ENCODE assay signal across 7 worm cellular contexts in the genomic region with DNA sequence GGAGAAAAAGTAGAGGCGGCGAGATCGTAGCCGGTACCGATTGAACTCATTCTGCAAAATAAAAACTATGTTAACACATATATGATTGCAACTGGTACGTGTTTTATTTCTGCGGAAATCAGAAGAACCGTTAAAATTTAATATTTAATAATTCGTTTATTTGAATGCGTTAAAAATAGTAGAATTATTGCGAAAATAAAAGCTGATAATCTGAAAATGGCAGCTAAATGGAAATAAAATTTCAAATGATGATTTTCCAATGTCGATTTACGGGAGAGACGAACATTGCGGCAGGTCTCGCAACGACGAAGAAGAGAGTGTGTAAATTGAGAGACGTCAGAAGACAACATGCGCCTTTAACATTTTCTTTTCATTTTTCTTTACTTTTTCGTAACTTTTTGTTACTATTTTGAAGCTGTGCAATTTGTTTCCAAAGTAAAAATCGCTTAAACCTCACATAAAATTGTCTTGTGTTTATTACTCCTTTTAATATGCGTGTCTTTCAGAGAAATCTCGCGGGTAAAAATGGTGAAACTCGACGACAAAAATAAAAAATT.
TF ChIP-seq lines count a peak whose summit lies in the region.

TSS of gene pas-7 (minus strand) at position 51 of the 557 bp plus-strand sequence.
TSS of gene puf-12 (plus strand) at position 507 of the 557 bp plus-strand sequence.

TF ChIP-seq in whole organism, L1 larva, 84 proteins besides CTCF, POLR2A, EP300 and RAD21 (continues in another document):
- TF ChIP-seq isw-1 (GFP tag; IDR thresholded peaks at IDR 0.05; lab: Robert Waterston, UW), result peak; percentile 22
- TF ChIP-seq unc-98 (GFP tag; IDR thresholded peaks at IDR 0.05; lab: Robert Waterston, UW), result no peak
- TF ChIP-seq mab-9 (GFP tag; IDR thresholded peaks at IDR 0.05; lab: Robert Waterston, UW), result no peak
- peak; percentile 17 for TF ChIP-seq lin-15B (tag; optimal IDR thresholded peaks at IDR 0.05; lab: Kevin White, UChicago)
- TF ChIP-seq mef-2 (tag; optimal IDR thresholded peaks at IDR 0.05; lab: Kevin White, UChicago), result no peak
- TF ChIP-seq alr-1 (tag; optimal IDR thresholded peaks at IDR 0.05; lab: Kevin White, UChicago; ENCODE audit: borderline replicate concordance), result no peak
- TF ChIP-seq unc-62 (GFP tag; optimal IDR thresholded peaks at IDR 0.05; lab: Kevin White, UChicago), result no peak
- TF ChIP-seq lin-14 (GFP tag; optimal IDR thresholded peaks at IDR 0.05; lab: Kevin White, UChicago), result peak; percentile 37
- no peak for TF ChIP-seq nhr-12 (tag; optimal IDR thresholded peaks at IDR 0.05; lab: Kevin White, UChicago)
- no peak for TF ChIP-seq zip-4 (GFP tag; optimal IDR thresholded peaks at IDR 0.05; lab: Kevin White, UChicago)
- no peak for TF ChIP-seq sup-37 (GFP tag; optimal IDR thresholded peaks at IDR 0.05; lab: Kevin White, UChicago)
- no peak for TF ChIP-seq nhr-47 (tag; optimal IDR thresholded peaks at IDR 0.05; lab: Kevin White, UChicago)

TF ChIP-seq in whole organism, L2 larva, 48 proteins besides CTCF, POLR2A, EP300 and RAD21 (continues in another document):
- TF ChIP-seq nhr-10 (tag; optimal IDR thresholded peaks at IDR 0.05; lab: Kevin White, UChicago) (no peak), nhr-11 (tag; optimal IDR thresholded peaks at IDR 0.05; lab: Kevin White, UChicago) (no peak), C34F6.9 (tag; optimal IDR thresholded peaks at IDR 0.05; lab: Kevin White, UChicago) (peak; percentile 65), lsy-2 (tag; optimal IDR thresholded peaks at IDR 0.05; lab: Kevin White, UChicago) (peak in 1 of 2 experiments; percentile 77), nhr-129 (tag; optimal IDR thresholded peaks at IDR 0.05; lab: Kevin White, UChicago) (peak; percentile 59), mdl-1 (tag; optimal IDR thresholded peaks at IDR 0.05; lab: Kevin White, UChicago) (no peak), nhr-237 (tag; optimal IDR thresholded peaks at IDR 0.05; lab: Kevin White, UChicago) (no peak), crh-2 (tag; optimal IDR thresholded peaks at IDR 0.05; lab: Kevin White, UChicago) (no peak), egl-27 (tag; optimal IDR thresholded peaks at IDR 0.05; lab: Kevin White, UChicago) (no peak), skn-1 (tag; optimal IDR thresholded peaks at IDR 0.05; lab: Kevin White, UChicago) (peak; percentile 63), elt-3 (tag; optimal IDR thresholded peaks at IDR 0.05; lab: Kevin White, UChicago) (no peak), sma-9 (GFP tag; optimal IDR thresholded peaks at IDR 0.05; lab: Kevin White, UChicago) (no peak), sma-9 (tag; optimal IDR thresholded peaks at IDR 0.05; lab: Kevin White, UChicago) (no peak)

TF ChIP-seq in whole organism, L3 larva, 47 proteins besides CTCF, POLR2A, EP300 and RAD21 (continues in another document):
- TF ChIP-seq nfya-1 (tag; optimal IDR thresholded peaks at IDR 0.05; lab: Kevin White, UChicago; ENCODE audit: insufficient read depth) (peak; percentile 75), ztf-11 (tag; optimal IDR thresholded peaks at IDR 0.05; lab: Kevin White, UChicago) (no peak), unc-39 (tag; optimal IDR thresholded peaks at IDR 0.05; lab: Kevin White, UChicago) (no peak), egl-27 (tag; optimal IDR thresholded peaks at IDR 0.05; lab: Kevin White, UChicago) (no peak), nhr-67 (tag; optimal IDR thresholded peaks at IDR 0.05; lab: Kevin White, UChicago) (no peak), ceh-16 (tag; optimal IDR thresholded peaks at IDR 0.05; lab: Kevin White, UChicago) (no peak), snpc-4 (tag; optimal IDR thresholded peaks at IDR 0.05; lab: Kevin White, UChicago) (no peak), nhr-43 (tag; optimal IDR thresholded peaks at IDR 0.05; lab: Kevin White, UChicago; ENCODE audit: poor library complexity, severe bottlenecking) (no peak), aly-2 (tag; optimal IDR thresholded peaks at IDR 0.05; lab: Kevin White, UChicago) (no peak), skn-1 (tag; optimal IDR thresholded peaks at IDR 0.05; lab: Kevin White, UChicago) (peak; percentile 97), daf-12 (tag; optimal IDR thresholded peaks at IDR 0.05; lab: Kevin White, UChicago) (no peak), mml-1 (tag; optimal IDR thresholded peaks at IDR 0.05; lab: Kevin White, UChicago) (no peak), nhr-11 (tag; optimal IDR thresholded peaks at IDR 0.05; lab: Kevin White, UChicago) (no peak)

TF ChIP-seq in whole organism, L4 larva, 104 proteins besides CTCF, POLR2A, EP300 and RAD21 (continues in another document):
- TF ChIP-seq dmd-6 (GFP tag; IDR thresholded peaks at IDR 0.05; lab: Robert Waterston, UW), result no peak
- TF ChIP-seq nhr-77 (tag; optimal IDR thresholded peaks at IDR 0.05; lab: Kevin White, UChicago), result no peak
- TF ChIP-seq mes-2 (tag; optimal IDR thresholded peaks at IDR 0.05; lab: Kevin White, UChicago; ENCODE audit: poor library complexity, severe bottlenecking), result peak; percentile 64
- TF ChIP-seq F44E2.7 (GFP tag; IDR thresholded peaks at IDR 0.05; lab: Robert Waterston, UW), result no peak
- peak; percentile 38 for TF ChIP-seq R02D3.7 (tag; optimal IDR thresholded peaks at IDR 0.05; lab: Kevin White, UChicago)
- no peak for TF ChIP-seq dve-1 (tag; optimal IDR thresholded peaks at IDR 0.05; lab: Kevin White, UChicago; ENCODE audit: insufficient read depth)
- no peak for TF ChIP-seq attf-4 (tag; optimal IDR thresholded peaks at IDR 0.05; lab: Kevin White, UChicago)
- TF ChIP-seq unc-39 (tag; optimal IDR thresholded peaks at IDR 0.05; lab: Kevin White, UChicago), result no peak
- no peak for TF ChIP-seq nhr-237 (tag; optimal IDR thresholded peaks at IDR 0.05; lab: Kevin White, UChicago)
- peak in 1 of 2 experiments; percentile 66 for TF ChIP-seq lsy-2 (tag; optimal IDR thresholded peaks at IDR 0.05; lab: Kevin White, UChicago)
- TF ChIP-seq F26F4.8 (GFP tag; conservative IDR thresholded peaks at IDR 0.05; lab: Robert Waterston, UW), result no peak
- TF ChIP-seq lir-3 (tag; optimal IDR thresholded peaks at IDR 0.05; lab: Kevin White, UChicago), result no peak
- TF ChIP-seq lin-39 (tag; optimal IDR thresholded peaks at IDR 0.05; lab: Kevin White, UChicago), result no peak

TF ChIP-seq in whole organism, late embryonic, 69 proteins besides CTCF, POLR2A, EP300 and RAD21:
- no peak for TF ChIP-seq pqm-1 (tag; optimal IDR thresholded peaks at IDR 0.05; lab: Kevin White, UChicago)
- TF ChIP-seq dve-1 (tag; optimal IDR thresholded peaks at IDR 0.05; lab: Kevin White, UChicago), result no peak
- no peak for TF ChIP-seq hlh-13 (GFP tag; optimal IDR thresholded peaks at IDR 0.05; lab: Kevin White, UChicago)
- TF ChIP-seq pha-2 (tag; optimal IDR thresholded peaks at IDR 0.05; lab: Kevin White, UChicago), result no peak
- TF ChIP-seq ceh-31 (tag; optimal IDR thresholded peaks at IDR 0.05; lab: Kevin White, UChicago), result peak; percentile 7
- TF ChIP-seq pax-1 (tag; optimal IDR thresholded peaks at IDR 0.05; lab: Kevin White, UChicago), result peak; percentile 4
- TF ChIP-seq ref-2 (tag; optimal IDR thresholded peaks at IDR 0.05; lab: Kevin White, UChicago), result no peak
- TF ChIP-seq ceh-19 (GFP tag; optimal IDR thresholded peaks at IDR 0.05; lab: Kevin White, UChicago), result no peak
- no peak for TF ChIP-seq F13H6.1 (tag; optimal IDR thresholded peaks at IDR 0.05; lab: Kevin White, UChicago)
- TF ChIP-seq sox-4 (tag; optimal IDR thresholded peaks at IDR 0.05; lab: Kevin White, UChicago), result no peak

TF ChIP-seq in whole organism, mixed stage, embryonic, 35 proteins besides CTCF, POLR2A, EP300 and RAD21:
- TF ChIP-seq mls-2 (tag; optimal IDR thresholded peaks at IDR 0.05; lab: Kevin White, UChicago) (no peak), ces-1 (GFP tag; optimal IDR thresholded peaks at IDR 0.05; lab: Kevin White, UChicago) (no peak), mep-1 (tag; optimal IDR thresholded peaks at IDR 0.05; lab: Kevin White, UChicago) (peak; percentile 43), pha-4 (tag; optimal IDR thresholded peaks at IDR 0.05; lab: Kevin White, UChicago) (peak; percentile 30), lsy-2 (tag; optimal IDR thresholded peaks at IDR 0.05; lab: Kevin White, UChicago) (peak; percentile 37), hlh-1 (tag; optimal IDR thresholded peaks at IDR 0.05; lab: Kevin White, UChicago) (peak; percentile 13), flh-1 (GFP tag; optimal IDR thresholded peaks at IDR 0.05; lab: Kevin White, UChicago) (no peak)

TF ChIP-seq in whole organism, young adult, 124 proteins besides CTCF, POLR2A, EP300 and RAD21 (continues in another document):
- TF ChIP-seq F49E8.2 (tag; optimal IDR thresholded peaks at IDR 0.05; lab: Kevin White, UChicago; ENCODE audit: insufficient read depth), result no peak
- no peak for TF ChIP-seq D2030.7 (GFP tag; IDR thresholded peaks at IDR 0.05; lab: Robert Waterston, UW)
- TF ChIP-seq lir-1 (GFP tag; conservative IDR thresholded peaks at IDR 0.05; lab: Robert Waterston, UW), result no peak
- TF ChIP-seq cebp-2 (GFP tag; IDR thresholded peaks at IDR 0.05; lab: Robert Waterston, UW), result no peak
- no peak for TF ChIP-seq ztf-28 (GFP tag; IDR thresholded peaks at IDR 0.05; lab: Robert Waterston, UW)
- no peak for TF ChIP-seq aptf-2 (GFP tag; conservative IDR thresholded peaks at IDR 0.05; lab: Robert Waterston, UW)
- TF ChIP-seq hsf-1 (GFP tag; IDR thresholded peaks at IDR 0.05; lab: Robert Waterston, UW), result no peak
- no peak for TF ChIP-seq let-526 (GFP tag; IDR thresholded peaks at IDR 0.05; lab: Robert Waterston, UW)
- no peak for TF ChIP-seq tbx-9 (tag; optimal IDR thresholded peaks at IDR 0.05; lab: Kevin White, UChicago; ENCODE audit: borderline replicate concordance)
- TF ChIP-seq sdz-38 (tag; optimal IDR thresholded peaks at IDR 0.05; lab: Kevin White, UChicago), result no peak
- no peak for TF ChIP-seq nhr-120 (GFP tag; IDR thresholded peaks at IDR 0.05; lab: Robert Waterston, UW)
- TF ChIP-seq zim-3 (tag; optimal IDR thresholded peaks at IDR 0.05; lab: Kevin White, UChicago), result no peak
- TF ChIP-seq attf-6 (GFP tag; IDR thresholded peaks at IDR 0.05; lab: Robert Waterston, UW), result no peak
- TF ChIP-seq snpc-1.1 (tag; optimal IDR thresholded peaks at IDR 0.05; lab: Kevin White, UChicago; ENCODE audit: insufficient read depth), result peak; percentile 9
- TF ChIP-seq ztf-25 (GFP tag; IDR thresholded peaks at IDR 0.05; lab: Robert Waterston, UW), result no peak
- TF ChIP-seq let-607 (tag; optimal IDR thresholded peaks at IDR 0.05; lab: Kevin White, UChicago), result no peak
- peak; percentile 69 for TF ChIP-seq F33H1.4 (GFP tag; IDR thresholded peaks at IDR 0.05; lab: Robert Waterston, UW)
- no peak for TF ChIP-seq ceh-27 (GFP tag; optimal IDR thresholded peaks at IDR 0.05; lab: Kevin White, UChicago)
- no peak for TF ChIP-seq nfya-1 (tag; optimal IDR thresholded peaks at IDR 0.05; lab: Kevin White, UChicago; ENCODE audit: borderline replicate concordance, insufficient read depth)
- TF ChIP-seq attf-5 (GFP tag; optimal IDR thresholded peaks at IDR 0.05; lab: Kevin White, UChicago), result no peak
- no peak for TF ChIP-seq K11D2.4 (GFP tag; IDR thresholded peaks at IDR 0.05; lab: Robert Waterston, UW)
- peak; percentile 19; the same call in 1 of the 2 replicates for TF ChIP-seq madf-6 (GFP tag; IDR thresholded peaks at IDR 0.05; lab: Robert Waterston, UW)
- peak; percentile 78; the same call in 1 of the 2 replicates for TF ChIP-seq hmg-1.2 (GFP tag; IDR thresholded peaks at IDR 0.05; lab: Robert Waterston, UW)
- TF ChIP-seq dpff-1 (tag; optimal IDR thresholded peaks at IDR 0.05; lab: Kevin White, UChicago), result no peak
- no peak for TF ChIP-seq tbp1 (GFP tag; optimal IDR thresholded peaks at IDR 0.05; lab: Kevin White, UChicago)
